Worm (Caenorhabditis elegans) whole organism, L4/young adult: ENCODE results near the gene noah-2.

Source experiments
- W03F9.2 ChIP-seq: fragments of 150-350 bp; optimal IDR thresholded peaks from 2 replicates; lab custom pipeline; 2014; ENCODE audit warnings: missing biosample characterization, missing genetic modification characterization
- dao-5 ChIP-seq: sonication (generic microtip); optimal IDR thresholded peaks from 2 replicates; lab custom pipeline; 2016; ENCODE audit warnings: missing genotype, missing genetic modification characterization, moderate library complexity, missing compliant biosample characterization

DNA sequence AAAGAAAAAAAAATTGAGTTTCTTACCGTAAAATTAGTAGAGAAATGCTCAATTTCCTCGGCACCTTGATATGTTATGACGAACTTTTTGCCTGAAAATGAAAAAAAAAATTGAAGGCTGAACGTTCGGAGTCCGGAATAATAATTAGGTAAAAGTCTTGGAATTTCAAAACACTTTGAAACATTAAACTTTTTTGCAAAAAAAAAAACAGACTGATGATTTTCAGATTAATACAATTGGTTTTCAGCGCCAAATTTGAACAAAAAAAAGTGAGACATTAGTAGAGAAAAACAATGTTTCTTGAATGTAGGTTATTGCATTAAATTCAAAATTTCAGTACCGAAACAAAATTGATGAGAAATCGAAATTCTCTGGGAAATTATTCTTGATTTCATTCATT is 32.9 kb downstream of the noah-2 start, which contains the start of gene nkcc-1:
- TF ChIP-seq W03F9.2 (tag; lab: Kevin White, UChicago) = no peak
- no peak for TF ChIP-seq dao-5 (tag; lab: Kevin White, UChicago)
